Fruit fly (Drosophila melanogaster) whole organism, pupa: ENCODE measurements around the gene TTLL4B.

Experiments
- CG8301 ChIP-seq: fragments of 200-800 bp; sonication (Bioruptor generic); optimal IDR thresholded peaks from 2 replicates; lab custom pipeline; 2018; ENCODE audit warnings: missing biosample characterization, mild to moderate bottlenecking, missing genetic modification characterization
- CG9948 ChIP-seq: fragments of 200-800 bp; sonication (Bioruptor generic); optimal IDR thresholded peaks from 2 replicates; lab custom pipeline; 2018; ENCODE audit warnings: missing biosample characterization, mild to moderate bottlenecking, missing genetic modification characterization, moderate library complexity
- Pif1B ChIP-seq: fragments of 200-800 bp; sonication (Bioruptor generic); optimal IDR thresholded peaks from 3 replicates; lab custom pipeline; 2016; ENCODE audit warnings: missing biosample characterization, missing genetic modification characterization
- Snoo ChIP-seq: fragments of 200-800 bp; sonication (Bioruptor generic); optimal IDR thresholded peaks from 3 replicates; lab custom pipeline; 2017; ENCODE audit warnings: missing biosample characterization, mild to moderate bottlenecking, missing genetic modification characterization, inconsistent platforms

DNA sequence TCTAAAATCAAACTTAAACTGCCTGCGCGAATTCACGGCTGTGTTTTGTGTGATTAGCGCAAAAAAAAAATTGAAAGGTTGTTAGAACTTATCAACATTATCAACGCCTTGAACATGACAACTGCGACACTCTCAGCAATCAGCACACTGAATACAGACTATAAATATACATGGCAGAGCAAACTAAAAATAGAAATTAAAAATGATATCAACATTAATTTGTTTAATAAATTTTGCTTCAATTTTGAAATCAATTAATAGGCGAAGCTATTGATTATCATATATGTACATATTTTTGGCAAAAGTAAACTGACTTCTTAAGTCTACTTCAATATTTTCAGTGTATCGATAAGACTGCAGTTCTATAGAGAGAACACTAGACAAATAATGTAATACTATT is 17.6 kb downstream of the TTLL4B start:
- no peak for TF ChIP-seq Snoo
- peak; percentile 1 for TF ChIP-seq CG8301
- no peak for TF ChIP-seq CG9948 (tag; lab: Kevin White, UChicago)
- no peak for TF ChIP-seq Pif1B
